Fruit fly (Drosophila melanogaster): Measurements from ENCODE around the gene CG44040.
A peak's percentile ranks its signal among the peaks of the same experiment; 100 is the strongest.

Gene CG44040

DNA sequence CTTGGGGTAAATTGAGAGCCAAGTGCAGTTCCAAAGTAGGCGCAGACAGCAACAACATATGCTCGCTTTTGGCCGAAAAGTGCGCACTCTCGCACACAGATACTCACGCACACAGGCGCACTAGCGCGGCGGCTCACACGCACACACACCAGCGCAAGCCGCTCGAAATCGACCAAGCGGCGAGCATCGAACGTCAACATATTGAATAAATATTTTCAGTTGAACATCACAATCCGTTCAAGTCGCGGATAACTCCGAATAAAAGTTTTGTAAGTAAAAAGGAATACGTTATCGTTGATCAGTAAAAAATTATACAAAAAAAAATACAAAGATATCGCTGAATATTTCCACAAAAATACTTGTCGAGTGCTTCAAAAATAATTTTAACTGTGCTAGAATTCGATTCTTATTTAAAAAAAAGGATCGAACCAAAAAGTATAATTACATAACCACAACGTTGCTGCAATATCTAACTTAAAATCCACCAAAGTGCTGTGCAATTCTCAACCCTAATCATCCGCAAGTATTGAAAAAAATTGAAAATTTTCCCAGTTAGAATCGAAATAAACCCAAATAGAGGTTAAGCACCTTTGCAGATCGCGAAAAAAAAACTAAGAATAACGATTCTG, 38.7 kb upstream of the CG44040 start:
- no peak for TF ChIP-seq Crg-1 (GFP tag; optimal IDR thresholded peaks at IDR 0.05)
- TF ChIP-seq CG1620 (GFP tag; optimal IDR thresholded peaks at IDR 0.05), result no peak
- no peak for TF ChIP-seq Clk (GFP tag; optimal IDR thresholded peaks at IDR 0.05)
- TF ChIP-seq kay (GFP tag; ENCODE audit: borderline replicate concordance), result no peak
- no peak for TF ChIP-seq CG7045 (GFP tag; optimal IDR thresholded peaks at IDR 0.05)
- no peak for TF ChIP-seq ovo (GFP tag; optimal IDR thresholded peaks at IDR 0.05)
- TF ChIP-seq cic (GFP tag; optimal IDR thresholded peaks at IDR 0.05), result no peak
- no peak for TF ChIP-seq toe (GFP tag; optimal IDR thresholded peaks at IDR 0.05)
- no peak for TF ChIP-seq CG14711 (tag; optimal IDR thresholded peaks at IDR 0.05)
- no peak for TF ChIP-seq bab1 (GFP tag; optimal IDR thresholded peaks at IDR 0.05)
- TF ChIP-seq CG11617 (GFP tag; optimal IDR thresholded peaks at IDR 0.05), result no peak
- TF ChIP-seq Mnt (GFP tag; optimal IDR thresholded peaks at IDR 0.05), result no peak
- TF ChIP-seq pad (GFP tag; optimal IDR thresholded peaks at IDR 0.05), result no peak
- TF ChIP-seq CG5204 (GFP tag; optimal IDR thresholded peaks at IDR 0.05), result no peak
- no peak for TF ChIP-seq CG33017 (tag; optimal IDR thresholded peaks at IDR 0.05)
- no peak for TF ChIP-seq CG7101 (tag; optimal IDR thresholded peaks at IDR 0.05)
- TF ChIP-seq Hr96 (GFP tag; optimal IDR thresholded peaks at IDR 0.05), result no peak
- TF ChIP-seq cnc (optimal IDR thresholded peaks at IDR 0.05), result no peak
- no peak for TF ChIP-seq CG12768 (GFP tag; optimal IDR thresholded peaks at IDR 0.05)
- TF ChIP-seq tj (GFP tag; optimal IDR thresholded peaks at IDR 0.05), result no peak

DNA sequence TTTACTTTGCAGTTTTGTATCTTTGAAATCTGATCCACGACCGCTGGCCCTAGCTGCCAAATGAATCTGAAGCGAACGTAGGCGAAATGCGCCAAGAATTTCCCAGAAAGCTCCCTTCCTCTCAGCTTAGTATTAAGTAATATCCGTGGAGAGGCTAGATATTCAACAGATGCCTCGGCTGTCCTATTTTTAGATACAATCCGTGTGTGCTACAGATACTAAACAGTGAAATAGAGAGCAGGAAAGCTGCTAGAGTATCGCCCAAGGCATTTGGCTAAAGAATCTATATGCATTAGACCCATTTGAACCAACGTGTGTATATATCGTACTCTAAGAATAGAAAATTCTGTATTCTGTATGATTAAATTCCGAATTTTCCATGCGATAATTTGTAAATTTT, 37.9 kb upstream of the CG44040 start:
- TF ChIP-seq kay (GFP tag; ENCODE audit: borderline replicate concordance) (peak; percentile 11), Crg-1 (GFP tag; optimal IDR thresholded peaks at IDR 0.05) (no peak), cnc (optimal IDR thresholded peaks at IDR 0.05) (no peak), ovo (GFP tag; optimal IDR thresholded peaks at IDR 0.05) (no peak), CG14711 (tag; optimal IDR thresholded peaks at IDR 0.05) (no peak), CG7101 (tag; optimal IDR thresholded peaks at IDR 0.05) (no peak), pad (GFP tag; optimal IDR thresholded peaks at IDR 0.05) (no peak), CG1620 (GFP tag; optimal IDR thresholded peaks at IDR 0.05) (no peak)

DNA sequence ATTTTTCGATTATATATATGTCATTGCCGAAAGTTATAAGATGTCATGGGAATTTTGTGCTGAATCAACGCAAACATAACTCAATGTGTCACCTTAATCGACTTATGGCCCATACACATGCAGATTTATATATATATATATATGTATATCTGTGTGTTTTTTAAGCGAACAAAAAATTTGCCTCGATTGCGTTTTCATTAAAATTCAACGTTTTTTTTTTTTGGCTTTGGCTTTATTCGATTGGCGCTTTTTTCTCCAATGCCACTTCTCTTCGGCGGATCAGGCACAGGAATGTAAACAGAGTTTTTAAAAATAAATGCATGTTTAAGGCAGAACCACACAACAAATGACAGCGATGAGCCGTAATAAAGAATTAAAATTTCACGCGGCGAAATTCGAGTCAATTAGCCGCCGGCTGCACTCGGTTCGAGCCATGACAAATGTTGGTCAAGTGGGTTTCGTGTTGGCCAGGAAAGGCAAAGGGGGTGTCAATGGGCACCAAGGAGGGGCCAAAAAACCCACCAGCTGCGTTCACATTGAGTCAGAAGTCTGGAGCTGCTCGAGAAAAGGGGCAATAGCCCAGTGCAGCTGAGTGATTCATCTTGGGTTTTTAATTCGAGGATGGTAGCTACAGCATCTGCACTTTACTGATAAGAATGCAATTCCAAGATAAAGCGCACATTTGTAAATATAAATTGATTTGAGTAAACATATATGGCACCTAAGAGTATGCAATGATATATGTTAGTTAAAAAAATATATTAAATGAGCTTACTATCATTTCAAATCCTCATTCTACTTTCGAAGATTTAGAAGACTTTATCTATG, 37.0 kb upstream of the CG44040 start:
- TF ChIP-seq CG33017 (tag; optimal IDR thresholded peaks at IDR 0.05) (no peak), bab1 (GFP tag; optimal IDR thresholded peaks at IDR 0.05) (no peak), kay (GFP tag; ENCODE audit: borderline replicate concordance) (peak; percentile 44), tj (GFP tag; optimal IDR thresholded peaks at IDR 0.05) (peak; percentile 96), toe (GFP tag; optimal IDR thresholded peaks at IDR 0.05) (no peak)

DNA sequence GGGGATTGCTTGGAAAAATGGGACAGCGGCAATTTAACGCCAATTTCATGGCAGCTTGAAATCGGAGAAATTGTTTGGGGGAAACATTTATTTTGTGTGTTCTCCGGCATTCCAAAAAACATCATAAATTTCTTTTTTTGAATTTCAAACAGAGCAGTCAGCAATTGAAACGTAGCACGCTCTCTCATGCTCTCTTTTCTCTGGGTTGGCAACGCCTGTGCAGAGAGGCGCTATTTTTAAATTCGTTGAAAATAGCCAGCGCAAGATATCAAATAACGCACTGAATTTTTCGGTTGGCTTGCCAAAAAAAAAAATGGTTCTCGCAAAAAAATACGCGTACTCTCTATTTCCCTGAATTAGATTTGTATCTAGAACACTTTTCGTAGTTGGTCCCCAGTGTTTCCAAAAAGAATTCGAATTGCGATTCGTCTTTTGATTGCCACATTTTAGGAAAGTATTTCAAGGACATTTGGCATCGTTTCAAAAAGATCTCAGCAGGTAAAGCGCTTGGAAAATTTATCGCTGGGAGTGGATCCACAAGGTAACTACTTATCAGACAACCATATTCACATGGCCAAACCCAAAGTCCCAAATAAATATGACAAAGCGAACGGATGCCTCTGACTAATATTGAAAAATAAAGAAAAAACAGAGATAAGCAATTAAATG, 34.0 kb upstream of the CG44040 start:
- TF ChIP-seq CG33017 (tag; optimal IDR thresholded peaks at IDR 0.05) (no peak), kay (GFP tag; ENCODE audit: borderline replicate concordance) (peak; percentile 44), CG11617 (GFP tag; optimal IDR thresholded peaks at IDR 0.05) (no peak), bab1 (GFP tag; optimal IDR thresholded peaks at IDR 0.05) (no peak), CG14711 (tag; optimal IDR thresholded peaks at IDR 0.05) (no peak), CG12768 (GFP tag; optimal IDR thresholded peaks at IDR 0.05) (no peak), cnc (optimal IDR thresholded peaks at IDR 0.05) (no peak)

DNA sequence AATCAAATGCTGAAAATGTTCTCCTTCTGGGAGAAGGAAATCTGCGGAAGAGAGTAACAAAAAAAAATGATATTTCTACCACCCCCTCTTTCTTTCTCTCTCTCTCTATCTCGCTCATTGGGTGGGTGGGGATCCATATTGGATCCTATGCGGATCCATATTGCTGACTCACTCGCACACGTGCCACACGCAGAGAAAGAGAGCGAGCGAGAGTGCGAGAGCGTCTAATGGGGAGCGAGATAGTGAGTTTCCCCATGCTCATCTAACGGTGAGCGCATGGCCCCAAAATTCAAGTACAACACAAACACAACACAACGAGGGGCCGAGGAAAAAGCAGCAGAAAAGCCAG, 33.5 kb upstream of the CG44040 start:
- TF ChIP-seq Mnt (GFP tag; optimal IDR thresholded peaks at IDR 0.05) (peak; percentile 32), pad (GFP tag; optimal IDR thresholded peaks at IDR 0.05) (peak; percentile 93), CG11617 (GFP tag; optimal IDR thresholded peaks at IDR 0.05) (no peak), kay (GFP tag; ENCODE audit: borderline replicate concordance) (peak; percentile 11)

DNA sequence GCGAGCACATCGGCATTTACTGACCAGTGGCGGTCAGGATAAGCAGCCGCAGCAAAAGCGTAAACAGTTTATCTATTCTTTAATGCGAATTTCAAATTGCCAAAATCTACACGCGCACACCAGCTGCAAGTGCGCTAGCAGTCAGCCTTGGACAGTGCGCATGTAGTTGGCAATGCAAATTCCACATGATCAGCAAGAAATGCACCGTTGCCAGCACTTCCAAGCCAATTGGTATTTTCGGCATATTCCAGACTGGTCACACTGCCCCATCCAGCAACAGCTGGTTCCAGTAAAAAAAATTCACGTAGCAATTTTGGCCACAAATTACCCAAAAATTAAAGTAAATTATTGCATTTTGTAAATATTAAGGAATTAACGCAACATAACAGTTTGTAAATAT, 32.4 kb upstream of the CG44040 start:
- TF ChIP-seq tj (GFP tag; optimal IDR thresholded peaks at IDR 0.05), result peak; percentile 100
- TF ChIP-seq CG1620 (GFP tag; optimal IDR thresholded peaks at IDR 0.05), result peak; percentile 30
- TF ChIP-seq ovo (GFP tag; optimal IDR thresholded peaks at IDR 0.05), result peak; percentile 63
- no peak for TF ChIP-seq CG5204 (GFP tag; optimal IDR thresholded peaks at IDR 0.05)
- no peak for TF ChIP-seq CG33017 (tag; optimal IDR thresholded peaks at IDR 0.05)
- TF ChIP-seq Clk (GFP tag; optimal IDR thresholded peaks at IDR 0.05), result no peak
- TF ChIP-seq Crg-1 (GFP tag; optimal IDR thresholded peaks at IDR 0.05), result peak; percentile 33
- TF ChIP-seq Mnt (GFP tag; optimal IDR thresholded peaks at IDR 0.05), result peak; percentile 78
- peak in 1 of 2 experiments; percentile 32 for TF ChIP-seq cnc (optimal IDR thresholded peaks at IDR 0.05)
- peak; percentile 5 for TF ChIP-seq CG14711 (tag; optimal IDR thresholded peaks at IDR 0.05)
- peak; percentile 44 for TF ChIP-seq pad (GFP tag; optimal IDR thresholded peaks at IDR 0.05)
- no peak for TF ChIP-seq cic (GFP tag; optimal IDR thresholded peaks at IDR 0.05)

All from whole organism, adult.